Fruit fly (Drosophila melanogaster): ENCODE data around the gene Hsc20.

Hsc20 gene

dm6 chr3L:16199929-16200328 is 33.0 kb upstream of the Hsc20 start, which contains the start of gene CG33689:
Gene CG33689 (plus strand): TSS chr3L:16200229.
- TF ChIP-seq tj (GFP tag; optimal IDR thresholded peaks at IDR 0.05) = no peak

DNA sequence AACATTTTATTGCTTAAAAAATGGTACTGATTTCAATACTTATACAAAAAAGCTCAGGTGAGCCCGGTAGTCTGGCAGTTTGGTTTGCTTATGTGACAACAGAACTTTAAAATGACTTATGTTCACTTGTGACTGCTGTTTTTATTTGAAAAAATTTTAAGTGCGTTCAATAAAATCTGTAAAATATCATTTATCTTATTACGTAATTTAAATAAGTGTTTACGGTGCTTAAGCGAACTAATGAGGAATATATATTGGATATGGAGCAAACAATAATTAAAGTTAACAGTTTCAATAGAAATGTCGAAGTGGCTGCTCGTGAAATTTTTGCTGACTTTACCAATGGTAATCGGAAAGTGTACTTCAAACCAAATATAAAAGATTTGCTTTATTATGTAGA is 31.9 kb upstream of the Hsc20 start, which contains the start of gene dls:
Gene dls (plus strand): TSS at position 301 of the 400 bp plus-strand sequence.
- TF ChIP-seq CG11617 (GFP tag; optimal IDR thresholded peaks at IDR 0.05) (no peak), tj (GFP tag; optimal IDR thresholded peaks at IDR 0.05) (no peak), CG14711 (tag; optimal IDR thresholded peaks at IDR 0.05) (no peak), CG33017 (tag; optimal IDR thresholded peaks at IDR 0.05) (no peak), CG12768 (GFP tag; optimal IDR thresholded peaks at IDR 0.05) (no peak)

DNA sequence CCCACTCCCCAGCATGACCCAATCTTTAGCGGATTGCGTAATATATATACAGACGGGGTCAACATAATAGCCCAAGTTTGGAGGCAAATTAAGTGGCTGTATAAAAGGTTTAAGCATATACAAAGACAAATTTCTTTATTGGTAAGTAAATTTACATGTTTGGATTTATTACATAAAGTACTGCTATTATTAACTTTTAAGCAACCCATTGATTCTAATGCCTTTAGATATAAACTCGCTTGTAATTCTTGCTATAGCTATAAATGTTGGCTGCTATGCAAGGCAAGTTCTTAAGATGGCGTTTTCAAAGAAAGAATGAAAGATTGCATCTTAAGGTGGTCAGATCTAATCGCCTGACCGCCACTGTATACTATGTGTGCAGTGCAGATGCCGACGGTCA is 30.4 kb upstream of the Hsc20 start:
- TF ChIP-seq CG5204 (GFP tag; optimal IDR thresholded peaks at IDR 0.05) (peak; percentile 0), CG7045 (GFP tag; optimal IDR thresholded peaks at IDR 0.05) (no peak)

DNA sequence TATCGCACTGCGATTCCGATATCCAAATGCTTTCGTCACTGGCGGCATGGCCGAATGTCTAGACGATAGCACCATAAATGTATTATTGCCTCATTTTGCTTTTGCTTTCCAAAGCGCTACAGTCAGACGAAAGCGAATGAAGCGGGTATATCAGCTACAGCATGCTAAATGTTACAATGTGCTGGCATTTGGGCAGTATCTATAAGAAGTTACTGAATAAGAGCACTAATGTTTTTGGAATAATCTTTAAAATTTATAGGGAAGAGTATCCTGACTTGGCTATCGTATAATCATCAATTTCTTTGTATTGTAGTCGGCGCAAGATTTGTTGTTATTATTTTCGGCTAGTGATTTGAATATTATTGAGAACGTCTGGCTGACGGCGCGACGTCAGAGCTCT is 29.7 kb upstream of the Hsc20 start:
- TF ChIP-seq CG7101 (tag; optimal IDR thresholded peaks at IDR 0.05) (peak; percentile 12), CG5204 (GFP tag; optimal IDR thresholded peaks at IDR 0.05) (no peak)

DNA sequence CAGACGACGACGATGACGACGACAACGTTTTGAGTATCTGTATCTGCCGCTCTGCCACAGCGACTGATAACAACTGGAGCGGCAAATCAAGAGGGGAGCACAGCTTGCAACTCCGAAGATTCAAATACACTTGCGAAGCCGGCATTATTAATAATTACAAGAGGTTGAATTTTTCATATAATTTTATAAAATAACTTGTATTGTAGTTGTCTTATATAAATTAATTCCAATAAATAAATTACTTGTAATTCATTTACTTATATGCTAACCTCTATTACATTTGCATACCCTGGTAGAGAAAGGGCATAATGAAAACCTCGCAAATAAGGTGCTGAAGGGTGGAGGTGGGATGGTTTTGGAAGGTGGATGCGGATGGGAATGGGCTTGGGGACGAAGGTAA is 28.8 kb upstream of the Hsc20 start:
- TF ChIP-seq kay (GFP tag; ENCODE audit: borderline replicate concordance) (no peak), Crg-1 (GFP tag; optimal IDR thresholded peaks at IDR 0.05) (no peak), CG33017 (tag; optimal IDR thresholded peaks at IDR 0.05) (no peak), CG5204 (GFP tag; optimal IDR thresholded peaks at IDR 0.05) (no peak), pad (GFP tag; optimal IDR thresholded peaks at IDR 0.05) (no peak), CG14711 (tag; optimal IDR thresholded peaks at IDR 0.05) (no peak), CG1620 (GFP tag; optimal IDR thresholded peaks at IDR 0.05) (no peak), Mnt (GFP tag; optimal IDR thresholded peaks at IDR 0.05) (no peak), cic (GFP tag; optimal IDR thresholded peaks at IDR 0.05) (no peak), cnc (optimal IDR thresholded peaks at IDR 0.05) (no peak), CG7101 (tag; optimal IDR thresholded peaks at IDR 0.05) (no peak), CG11617 (GFP tag; optimal IDR thresholded peaks at IDR 0.05) (no peak), ovo (GFP tag; optimal IDR thresholded peaks at IDR 0.05) (no peak), toe (GFP tag; optimal IDR thresholded peaks at IDR 0.05) (no peak), CG12768 (GFP tag; optimal IDR thresholded peaks at IDR 0.05) (no peak), CG7045 (GFP tag; optimal IDR thresholded peaks at IDR 0.05) (no peak), Hr96 (GFP tag; optimal IDR thresholded peaks at IDR 0.05) (no peak)

DNA sequence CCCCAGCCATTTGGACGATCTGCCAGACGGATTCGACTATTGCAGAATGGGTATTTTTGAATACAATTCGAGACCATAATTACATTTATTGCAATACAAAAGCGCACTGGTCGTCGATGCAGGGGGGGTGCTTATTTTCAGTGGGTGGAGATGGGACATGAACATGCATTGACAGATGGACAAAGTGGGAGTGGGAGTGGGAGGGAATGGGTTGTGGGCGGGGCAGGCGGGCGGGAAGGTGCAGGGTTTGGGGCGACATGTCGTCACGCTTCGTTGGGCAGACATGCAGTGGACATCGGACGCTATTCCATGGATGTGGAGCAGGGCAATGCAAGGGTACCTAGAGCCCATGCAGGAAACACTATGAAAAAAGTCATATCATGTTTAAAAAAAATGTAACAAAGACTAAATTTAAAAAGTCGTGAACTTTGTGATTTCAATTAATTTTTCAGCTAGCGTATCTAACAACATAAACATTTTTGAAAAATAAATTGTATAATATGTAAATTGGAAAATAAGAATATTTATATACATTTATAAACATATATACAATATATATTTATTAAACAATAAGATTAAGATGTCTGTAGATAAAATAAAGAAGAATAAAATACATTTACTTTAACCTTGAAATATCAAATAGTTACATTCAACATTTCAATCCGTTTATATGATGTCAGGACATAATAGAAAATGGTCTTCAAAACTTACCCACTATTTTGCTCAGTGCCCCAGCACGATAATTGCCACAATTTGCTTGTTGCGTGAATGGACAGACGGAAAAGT is 24.7 kb upstream of the Hsc20 start:
- TF ChIP-seq CG7045 (GFP tag; optimal IDR thresholded peaks at IDR 0.05) (no peak), kay (GFP tag; ENCODE audit: borderline replicate concordance) (no peak)

- no peak for TF ChIP-seq toe (GFP tag; optimal IDR thresholded peaks at IDR 0.05)
- no peak for TF ChIP-seq Mnt (GFP tag; optimal IDR thresholded peaks at IDR 0.05)
- TF ChIP-seq Hr96 (GFP tag; optimal IDR thresholded peaks at IDR 0.05) = no peak
- no peak for TF ChIP-seq CG11617 (GFP tag; optimal IDR thresholded peaks at IDR 0.05)
- TF ChIP-seq CG5204 (GFP tag; optimal IDR thresholded peaks at IDR 0.05) = no peak
- TF ChIP-seq pad (GFP tag; optimal IDR thresholded peaks at IDR 0.05) = no peak
- no peak for TF ChIP-seq tj (GFP tag; optimal IDR thresholded peaks at IDR 0.05)
- TF ChIP-seq CG14711 (tag; optimal IDR thresholded peaks at IDR 0.05) = no peak
- no peak for TF ChIP-seq ovo (GFP tag; optimal IDR thresholded peaks at IDR 0.05)
These were observed 23.9 kb upstream of the Hsc20 start for dm6 chr3L:16208839-16209612.

DNA sequence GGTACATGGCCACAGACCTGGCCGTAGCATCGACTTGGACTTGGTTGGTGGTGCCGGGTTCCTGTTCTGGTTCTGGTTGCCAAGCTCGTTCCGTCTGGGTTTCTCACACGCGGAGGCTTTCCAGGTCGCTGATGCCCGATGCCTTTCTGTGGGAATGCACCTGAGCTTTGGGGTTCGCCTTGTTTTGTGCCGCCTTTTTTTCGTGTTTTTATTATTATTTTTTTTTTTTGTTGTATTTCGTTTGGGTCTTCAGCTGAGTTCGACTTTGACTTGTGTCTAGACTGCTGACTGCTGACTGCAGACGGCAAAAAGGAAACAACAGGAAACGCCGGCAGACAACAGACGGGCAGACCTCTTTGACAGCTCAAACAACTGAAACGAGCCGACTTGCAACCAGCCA is 23.3 kb upstream of the Hsc20 start:
- TF ChIP-seq Hr96 (GFP tag; optimal IDR thresholded peaks at IDR 0.05) (no peak), Clk (GFP tag; optimal IDR thresholded peaks at IDR 0.05) (no peak), CG11617 (GFP tag; optimal IDR thresholded peaks at IDR 0.05) (no peak), bab1 (GFP tag; optimal IDR thresholded peaks at IDR 0.05) (no peak), cnc (optimal IDR thresholded peaks at IDR 0.05) (no peak), Crg-1 (GFP tag; optimal IDR thresholded peaks at IDR 0.05) (no peak)
